Worm (Caenorhabditis elegans) whole organism, midembryonic: ENCODE results near the gene lin-14.
"Not testable (repeated sequence)": the region's sequence is repeated elsewhere in the genome, so short reads cannot be mapped to it uniquely, and the experiment has no call there.

ENCODE experiments used
- T22C8.4 ChIP-seq: fragments of 200-800 bp; sonication (Bioruptor generic); IDR thresholded peaks from 2 replicates; pipeline ENCODE4 v1.3.6; 2022; ENCODE audit warnings: missing genetic modification characterization, missing compliant biosample characterization
- cog-1 ChIP-seq: sonication (generic microtip); optimal IDR thresholded peaks from 2 replicates; lab custom pipeline; 2016; ENCODE audit warnings: missing genetic modification characterization, missing compliant biosample characterization
- flt-1 ChIP-seq: fragments of 200-800 bp; sonication (Bioruptor generic); IDR thresholded peaks from 2 replicates; pipeline ENCODE4 v1.3.6; 2022; ENCODE audit warnings: missing genetic modification characterization, missing compliant biosample characterization
- klf-2 ChIP-seq: fragments of 200-800 bp; sonication (Bioruptor generic); conservative IDR thresholded peaks from 2 replicates; pipeline ENCODE4 v1.3.6; 2022; ENCODE audit warnings: missing genetic modification reagents, missing genetic modification characterization, missing compliant biosample characterization
- med-1 ChIP-seq: sonication (generic microtip); optimal IDR thresholded peaks from 2 replicates; lab custom pipeline; 2017; ENCODE audit warnings: missing genetic modification characterization, mild to moderate bottlenecking, missing compliant biosample characterization, antibody characterized with exemption, missing genetic modification reagents; ENCODE audit not compliant: insufficient read depth
- ref-1 ChIP-seq: fragments of 200-800 bp; sonication (Bioruptor generic); conservative IDR thresholded peaks from 2 replicates; pipeline ENCODE4 v1.3.6; 2022; ENCODE audit warnings: missing genetic modification reagents, missing genetic modification characterization, missing compliant biosample characterization
- tab-1 ChIP-seq: fragments of 200-800 bp; sonication (Bioruptor generic); IDR thresholded peaks from 2 replicates; pipeline ENCODE4 v1.3.6; 2022; ENCODE audit warnings: missing genetic modification characterization, missing compliant biosample characterization
- ztf-23 ChIP-seq: fragments of 200-800 bp; sonication (Bioruptor generic); IDR thresholded peaks from 2 replicates; pipeline ENCODE4 v1.3.6; 2022; ENCODE audit warnings: missing genetic modification reagents, missing genetic modification characterization, missing compliant biosample characterization
- ztf-29 ChIP-seq: fragments of 200-800 bp; sonication (Bioruptor generic); IDR thresholded peaks from 2 replicates; pipeline ENCODE4 v1.3.6; 2022; ENCODE audit warnings: missing genetic modification reagents, missing genetic modification characterization, missing compliant biosample characterization

The lin-14 gene

DNA sequence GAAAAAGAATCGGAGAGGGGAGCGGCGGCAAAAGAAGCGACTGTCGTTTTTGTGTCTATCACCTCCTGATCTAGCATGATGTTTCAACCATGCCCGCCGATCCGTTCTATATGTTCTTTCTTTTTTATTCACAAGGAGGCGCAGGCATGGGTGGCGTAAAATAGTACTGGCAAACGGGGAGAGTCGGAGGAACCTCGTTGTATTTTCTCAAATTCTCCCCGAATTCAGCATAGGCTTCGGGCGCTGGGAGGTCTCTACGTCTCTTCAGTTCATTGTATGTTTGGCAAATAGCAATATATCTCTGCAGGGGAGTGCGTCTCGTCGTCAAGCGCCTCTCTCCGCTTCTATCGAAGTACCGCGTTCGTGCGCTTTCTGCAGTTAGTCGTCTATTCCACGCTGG lies at the start of gene lin-14:
Gene lin-14 (plus strand): TSS at position 346 of the 400 bp plus-strand sequence.
- no peak for TF ChIP-seq T22C8.4 (GFP tag; lab: Robert Waterston, UW)
- TF ChIP-seq flt-1 (GFP tag; lab: Robert Waterston, UW): no peak
- TF ChIP-seq ztf-23 (GFP tag; lab: Robert Waterston, UW): no peak
- TF ChIP-seq klf-2 (GFP tag; lab: Robert Waterston, UW): no peak
- TF ChIP-seq tab-1: no peak
- TF ChIP-seq ztf-29 (GFP tag; lab: Robert Waterston, UW): no peak
- no peak for TF ChIP-seq cog-1 (tag; lab: Kevin White, UChicago)
- TF ChIP-seq ref-1 (GFP tag; lab: Robert Waterston, UW): no peak
- TF ChIP-seq med-1 (GFP tag; lab: Kevin White, UChicago): no peak

DNA sequence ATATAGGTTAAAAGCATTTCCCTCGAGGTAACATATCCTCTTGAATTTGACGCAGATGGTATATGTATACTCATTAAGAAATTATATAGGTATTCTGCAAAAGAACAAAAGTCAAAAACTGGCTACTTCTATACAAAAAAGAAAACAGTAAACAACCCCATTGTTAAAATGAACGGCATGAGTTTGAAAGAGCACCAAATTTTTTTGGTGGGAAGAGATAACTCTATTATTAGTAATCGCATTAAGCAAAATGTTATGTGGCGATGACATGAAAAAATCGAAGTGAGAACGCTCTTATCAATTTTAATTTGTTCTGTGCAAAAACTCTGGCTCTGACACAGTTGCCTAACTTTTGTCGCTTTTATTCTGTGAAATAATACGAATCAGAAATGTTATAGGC lies 46.7 kb upstream of the lin-14 start, which contains the start of gene F46C3.2:
Gene F46C3.2 (minus strand): TSS at position 101 of the 400 bp plus-strand sequence.
- TF ChIP-seq flt-1 (GFP tag; lab: Robert Waterston, UW): no peak
- no peak for TF ChIP-seq klf-2 (GFP tag; lab: Robert Waterston, UW)
- TF ChIP-seq T22C8.4 (GFP tag; lab: Robert Waterston, UW): no peak
- no peak for TF ChIP-seq ref-1 (GFP tag; lab: Robert Waterston, UW)

DNA sequence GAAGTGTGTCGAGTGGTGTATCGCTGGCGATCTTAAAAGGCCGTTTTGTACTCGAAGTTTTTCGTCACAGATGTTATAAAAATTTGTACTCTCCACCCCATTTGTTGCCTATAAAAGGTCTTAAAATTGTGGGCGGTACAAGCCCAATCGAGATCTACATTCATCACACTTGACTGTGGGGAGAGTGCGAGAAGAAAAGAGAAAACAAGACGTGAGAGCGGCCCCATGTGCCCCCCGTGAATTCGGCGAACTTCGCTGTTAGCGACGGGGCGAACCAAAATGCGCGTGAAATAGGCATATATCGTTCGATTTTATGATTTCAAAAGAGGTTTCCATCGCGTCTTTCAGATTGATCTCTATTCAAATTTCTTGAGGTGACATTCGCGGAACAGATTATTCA lies 45.4 kb upstream of the lin-14 start, which contains the start of gene F46C3.6:
Gene F46C3.6 (minus strand): TSS at position 87 of the 400 bp plus-strand sequence.
- no peak for TF ChIP-seq med-1 (GFP tag; lab: Kevin White, UChicago)
- TF ChIP-seq flt-1 (GFP tag; lab: Robert Waterston, UW): no peak
- TF ChIP-seq klf-2 (GFP tag; lab: Robert Waterston, UW): no peak
- TF ChIP-seq T22C8.4 (GFP tag; lab: Robert Waterston, UW): no peak
- TF ChIP-seq ztf-23 (GFP tag; lab: Robert Waterston, UW): no peak
- TF ChIP-seq ztf-29 (GFP tag; lab: Robert Waterston, UW): no peak
- TF ChIP-seq tab-1: no peak
- no peak for TF ChIP-seq cog-1 (tag; lab: Kevin White, UChicago)

DNA sequence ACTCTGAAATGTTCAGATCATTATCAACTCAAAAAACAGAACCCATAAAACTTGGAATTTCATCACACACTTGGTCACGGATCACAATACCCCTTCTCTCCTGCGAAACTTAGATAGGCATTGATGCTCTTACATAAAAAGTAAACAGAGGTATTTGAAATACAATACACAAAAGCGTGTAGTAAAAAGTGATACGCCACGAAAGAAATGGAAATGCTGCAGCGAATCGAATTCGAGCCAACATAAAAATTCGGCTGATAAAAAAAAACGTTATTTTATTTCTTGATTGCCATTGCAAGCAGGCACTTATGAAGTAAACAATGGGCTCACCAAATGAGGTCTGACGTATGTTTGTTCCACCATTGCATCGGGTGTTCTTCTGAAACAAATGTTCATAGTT lies 38.7 kb upstream of the lin-14 start:
- TF ChIP-seq cog-1 (tag; lab: Kevin White, UChicago): no peak
- no peak for TF ChIP-seq flt-1 (GFP tag; lab: Robert Waterston, UW)
- no peak for TF ChIP-seq T22C8.4 (GFP tag; lab: Robert Waterston, UW)
- no peak for TF ChIP-seq ztf-29 (GFP tag; lab: Robert Waterston, UW)
- TF ChIP-seq klf-2 (GFP tag; lab: Robert Waterston, UW): no peak
- no peak for TF ChIP-seq tab-1
- TF ChIP-seq ztf-23 (GFP tag; lab: Robert Waterston, UW): no peak
- TF ChIP-seq med-1 (GFP tag; lab: Kevin White, UChicago): no peak
- no peak for TF ChIP-seq ref-1 (GFP tag; lab: Robert Waterston, UW)

DNA sequence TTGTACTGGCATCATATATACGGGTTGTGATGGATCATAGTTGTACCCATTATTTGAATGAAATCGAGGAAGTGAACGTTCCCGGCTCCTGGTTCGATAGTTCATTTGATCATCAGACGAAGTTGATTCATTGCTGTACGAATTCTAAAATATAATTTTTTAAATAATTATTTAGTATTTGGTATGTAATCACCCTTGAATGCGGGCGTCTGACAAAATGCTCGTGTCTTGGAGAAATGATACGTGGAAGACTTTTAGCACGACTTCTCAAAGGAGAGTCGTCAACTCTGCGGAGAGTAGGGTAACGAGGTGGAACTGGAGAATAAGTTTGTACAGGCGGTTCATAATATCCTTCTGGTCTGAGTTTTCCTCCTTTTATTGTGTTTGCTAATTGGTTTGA lies 37.8 kb upstream of the lin-14 start:
- TF ChIP-seq ref-1 (GFP tag; lab: Robert Waterston, UW) (no peak), ztf-23 (GFP tag; lab: Robert Waterston, UW) (no peak), flt-1 (GFP tag; lab: Robert Waterston, UW) (no peak), T22C8.4 (GFP tag; lab: Robert Waterston, UW) (no peak), ztf-29 (GFP tag; lab: Robert Waterston, UW) (no peak), med-1 (GFP tag; lab: Kevin White, UChicago) (no peak), klf-2 (GFP tag; lab: Robert Waterston, UW) (no peak), cog-1 (tag; lab: Kevin White, UChicago) (no peak), tab-1 (no peak)

DNA sequence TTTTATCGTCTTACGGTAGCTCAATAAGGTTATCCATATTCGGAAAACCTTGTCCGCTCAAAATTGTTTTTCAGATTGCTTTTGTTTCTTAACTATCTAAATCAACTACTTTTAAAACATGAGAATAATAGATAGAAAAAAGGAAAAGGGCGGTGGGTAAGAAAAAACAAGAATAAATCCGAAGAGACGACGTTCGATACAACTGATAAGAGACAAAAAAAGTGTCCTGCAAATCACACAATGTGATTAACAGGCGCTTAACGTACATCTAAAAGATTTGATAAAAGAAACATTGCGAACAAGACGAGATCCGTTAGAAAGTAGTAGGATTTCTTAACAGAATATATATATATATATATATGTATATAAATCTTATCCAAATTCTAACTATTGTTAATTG lies 31.9 kb upstream of the lin-14 start, which contains the start of gene hum-4:
Gene hum-4 (minus strand): TSS at position 101 of the 400 bp plus-strand sequence.
- no peak for TF ChIP-seq cog-1 (tag; lab: Kevin White, UChicago)

DNA sequence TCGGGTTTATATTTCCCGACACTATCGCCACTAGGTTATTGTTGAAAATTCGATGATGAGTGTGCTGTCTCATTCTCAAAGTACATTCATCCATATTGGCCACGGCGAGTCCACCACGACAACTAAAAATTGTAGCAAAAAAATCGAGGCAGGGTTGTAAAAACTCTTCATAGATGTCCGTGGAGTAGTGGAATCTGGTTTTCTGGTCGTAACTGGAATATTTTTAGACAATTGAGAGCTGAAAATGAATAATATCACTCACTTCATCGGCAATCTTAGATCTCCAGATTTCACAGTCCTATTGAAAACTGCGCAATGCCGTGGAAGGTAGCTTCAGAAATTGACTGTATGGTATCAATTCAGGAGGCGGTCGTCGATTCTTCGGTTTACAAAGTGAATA lies 29.9 kb upstream of the lin-14 start:
- TF ChIP-seq klf-2 (GFP tag; lab: Robert Waterston, UW) (no peak), T22C8.4 (GFP tag; lab: Robert Waterston, UW) (no peak), med-1 (GFP tag; lab: Kevin White, UChicago) (no peak), ref-1 (GFP tag; lab: Robert Waterston, UW) (no peak), cog-1 (tag; lab: Kevin White, UChicago) (no peak)

DNA sequence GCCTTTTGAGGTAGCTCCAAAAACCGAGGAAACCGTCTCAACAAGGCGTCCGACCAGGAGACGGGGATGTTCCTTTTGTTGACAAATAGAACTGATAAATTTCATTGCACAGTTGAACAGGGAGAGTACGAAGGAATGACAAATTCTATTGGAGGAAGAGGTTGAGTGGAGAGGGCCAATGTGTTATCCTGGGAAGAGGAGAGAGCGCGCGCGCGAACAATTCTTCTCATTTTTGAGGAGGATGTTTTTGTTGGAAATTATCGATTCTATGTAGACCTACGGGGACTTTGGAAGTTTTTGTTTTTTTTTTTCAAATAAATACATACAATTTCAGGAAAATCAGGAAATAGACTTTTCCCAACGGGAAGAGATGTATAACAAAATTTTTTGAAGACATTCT lies 27.6 kb upstream of the lin-14 start:
- no peak for TF ChIP-seq ref-1 (GFP tag; lab: Robert Waterston, UW)
- TF ChIP-seq flt-1 (GFP tag; lab: Robert Waterston, UW): no peak
- no peak for TF ChIP-seq ztf-23 (GFP tag; lab: Robert Waterston, UW)
- TF ChIP-seq T22C8.4 (GFP tag; lab: Robert Waterston, UW): no peak
- TF ChIP-seq ztf-29 (GFP tag; lab: Robert Waterston, UW): no peak
- no peak for TF ChIP-seq cog-1 (tag; lab: Kevin White, UChicago)
- no peak for TF ChIP-seq klf-2 (GFP tag; lab: Robert Waterston, UW)
- no peak for TF ChIP-seq med-1 (GFP tag; lab: Kevin White, UChicago)
- no peak for TF ChIP-seq tab-1

DNA sequence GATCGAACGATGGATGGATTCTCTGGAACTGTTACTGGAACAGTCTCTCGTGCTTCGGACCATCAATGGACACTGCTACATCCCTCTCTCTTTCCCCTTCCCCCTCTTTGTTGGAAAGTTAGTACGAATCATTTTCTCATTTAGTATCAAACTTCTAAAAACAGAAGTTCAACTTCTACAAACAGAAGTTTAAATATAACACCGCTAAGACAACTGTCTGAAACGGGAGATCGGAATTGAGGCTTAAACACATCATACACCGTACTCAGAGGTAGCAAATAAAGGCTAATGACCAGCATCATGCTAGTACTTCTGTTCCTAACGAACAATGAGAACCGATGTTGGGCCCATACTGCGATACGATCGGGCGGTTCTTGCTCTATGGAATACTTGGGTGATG lies 25.6 kb upstream of the lin-14 start, which contains the start of gene F46C3.7:
Gene F46C3.7 (plus strand): TSS at position 301 of the 400 bp plus-strand sequence.
- TF ChIP-seq ztf-29 (GFP tag; lab: Robert Waterston, UW); flt-1 (GFP tag; lab: Robert Waterston, UW); tab-1: not testable (repeated sequence)

DNA sequence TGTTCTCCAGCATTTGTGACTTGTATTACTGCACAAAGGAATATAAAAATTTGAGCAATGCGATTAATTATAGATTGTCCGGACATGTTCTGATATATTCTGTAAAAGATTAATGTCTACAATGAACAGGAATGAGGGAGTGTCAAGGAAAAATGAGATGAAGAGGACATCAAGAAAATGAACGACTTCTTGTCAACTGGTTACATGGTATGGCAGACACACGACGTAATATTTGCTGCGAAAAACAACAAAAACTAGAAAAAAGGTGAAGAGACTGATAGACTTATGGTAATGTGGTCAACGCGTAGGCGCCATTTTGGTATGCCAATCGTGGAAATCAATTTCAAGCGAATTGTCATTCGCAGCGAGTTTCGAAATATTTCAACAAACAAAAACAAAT lies 18.8 kb upstream of the lin-14 start, which contains the start of gene igeg-2:
Gene igeg-2 (minus strand): TSS at position 101 of the 400 bp plus-strand sequence.
- no peak for TF ChIP-seq med-1 (GFP tag; lab: Kevin White, UChicago)
- TF ChIP-seq klf-2 (GFP tag; lab: Robert Waterston, UW): no peak
- TF ChIP-seq flt-1 (GFP tag; lab: Robert Waterston, UW): no peak
- TF ChIP-seq T22C8.4 (GFP tag; lab: Robert Waterston, UW): no peak
- no peak for TF ChIP-seq ztf-29 (GFP tag; lab: Robert Waterston, UW)
- TF ChIP-seq ztf-23 (GFP tag; lab: Robert Waterston, UW): no peak
